Fruit fly (Drosophila melanogaster) whole organism, prepupa: ENCODE results near the gene CG13097.
A peak's percentile ranks its signal among the peaks of the same experiment; 100 is the strongest.

Experiments used
- CG10631 ChIP-seq: fragments of 200-800 bp; sonication (Bioruptor generic); optimal IDR thresholded peaks from 2 replicates; lab custom pipeline; 2016; ENCODE audit warnings: missing biosample characterization, missing genetic modification characterization
- CG10669 ChIP-seq: fragments of 200-800 bp; sonication (Bioruptor generic); optimal IDR thresholded peaks from 3 replicates; lab custom pipeline; 2018; ENCODE audit warnings: missing biosample characterization, mild to moderate bottlenecking, missing genetic modification characterization, moderate library complexity
- CG11294 ChIP-seq: fragments of 200-800 bp; sonication (Bioruptor generic); IDR thresholded peaks from 2 replicates; pipeline ENCODE4 v1.3.6; 2022; ENCODE audit warnings: missing biosample characterization, missing genetic modification characterization
- CG11762 ChIP-seq: fragments of 200-800 bp; sonication (Bioruptor generic); optimal IDR thresholded peaks from 3 replicates; lab custom pipeline; 2016; ENCODE audit warnings: missing biosample characterization, missing genetic modification characterization; ENCODE audit not compliant: insufficient read depth
- CG11902 ChIP-seq: fragments of 200-800 bp; sonication (Bioruptor generic); optimal IDR thresholded peaks from 3 replicates; lab custom pipeline; 2016; ENCODE audit warnings: missing biosample characterization, missing genetic modification characterization
- CG15336 ChIP-seq: fragments of 200-800 bp; sonication (Bioruptor generic); IDR thresholded peaks from 2 replicates; pipeline ENCODE4 v1.3.6; 2022; ENCODE audit warnings: missing biosample characterization, missing genetic modification characterization
- CG1621 ChIP-seq: fragments of 200-800 bp; sonication (Bioruptor generic); optimal IDR thresholded peaks from 3 replicates; lab custom pipeline; 2018; ENCODE audit warnings: missing biosample characterization, mild to moderate bottlenecking, missing genetic modification characterization
- CG16779 ChIP-seq: fragments of 200-800 bp; sonication (Bioruptor generic); optimal IDR thresholded peaks from 3 replicates; lab custom pipeline; 2017; ENCODE audit warnings: missing biosample characterization, mild to moderate bottlenecking, missing genetic modification characterization
- CG3032 ChIP-seq: fragments of 200-800 bp; optimal IDR thresholded peaks from 2 replicates; lab custom pipeline; 2019; ENCODE audit warnings: missing biosample characterization, mild to moderate bottlenecking, missing genetic modification characterization, moderate library complexity
- CG31627 ChIP-seq: fragments of 200-800 bp; sonication (Bioruptor generic); optimal IDR thresholded peaks from 3 replicates; lab custom pipeline; 2016; ENCODE audit warnings: missing biosample characterization, missing genetic modification characterization
- CG32006 ChIP-seq: fragments of 200-800 bp; sonication (Bioruptor generic); optimal IDR thresholded peaks from 3 replicates; lab custom pipeline; 2017; ENCODE audit warnings: missing biosample characterization, mild to moderate bottlenecking, missing genetic modification characterization
- CG3919 ChIP-seq: fragments of 200-800 bp; sonication (Bioruptor generic); optimal IDR thresholded peaks from 3 replicates; lab custom pipeline; 2016; ENCODE audit warnings: missing biosample characterization, missing genetic modification characterization
- CG4318 ChIP-seq: fragments of 200-800 bp; sonication (Bioruptor generic); optimal IDR thresholded peaks from 3 replicates; lab custom pipeline; 2017; ENCODE audit warnings: missing biosample characterization, mild to moderate bottlenecking, missing genetic modification characterization
- CG6163 ChIP-seq: fragments of 200-800 bp; sonication (Bioruptor generic); IDR thresholded peaks from 3 replicates; pipeline ENCODE4 v1.3.6; 2022; ENCODE audit warnings: missing biosample characterization, missing genetic modification characterization
- CG6276 ChIP-seq: fragments of 200-800 bp; sonication (Bioruptor generic); optimal IDR thresholded peaks from 2 replicates; lab custom pipeline; 2017; ENCODE audit warnings: missing biosample characterization, mild to moderate bottlenecking, missing genetic modification characterization
- CG6792 ChIP-seq: fragments of 200-800 bp; sonication (Bioruptor generic); optimal IDR thresholded peaks from 3 replicates; lab custom pipeline; 2016; ENCODE audit warnings: missing biosample characterization, missing genetic modification characterization
- CG6808 ChIP-seq: fragments of 200-800 bp; sonication (Bioruptor generic); optimal IDR thresholded peaks from 3 replicates; lab custom pipeline; 2017; ENCODE audit warnings: missing biosample characterization, missing genetic modification characterization, mild to moderate bottlenecking, moderate library complexity, missing genetic modification reagents
- CG6854 ChIP-seq: fragments of 200-800 bp; sonication (Bioruptor generic); optimal IDR thresholded peaks from 2 replicates; lab custom pipeline; 2017; ENCODE audit warnings: missing biosample characterization, mild to moderate bottlenecking, missing genetic modification characterization
- CG7368 ChIP-seq: fragments of 200-800 bp; sonication (Bioruptor generic); optimal IDR thresholded peaks from 3 replicates; lab custom pipeline; 2016; ENCODE audit warnings: missing biosample characterization, missing genetic modification characterization
- CG8119 ChIP-seq: fragments of 200-800 bp; sonication (Bioruptor generic); IDR thresholded peaks from 3 replicates; pipeline ENCODE4 v1.3.6; 2022; ENCODE audit warnings: missing biosample characterization, missing genetic modification characterization
- CG8632 ChIP-seq: fragments of 200-800 bp; sonication (Bioruptor generic); optimal IDR thresholded peaks from 3 replicates; lab custom pipeline; 2016; ENCODE audit warnings: missing biosample characterization, missing genetic modification characterization
- CG9139 ChIP-seq: fragments of 200-800 bp; sonication (Bioruptor generic); optimal IDR thresholded peaks from 3 replicates; lab custom pipeline; 2017; ENCODE audit warnings: missing biosample characterization, mild to moderate bottlenecking, missing genetic modification characterization
- Eip75B ChIP-seq: fragments of 200-800 bp; sonication (Bioruptor generic); optimal IDR thresholded peaks from 3 replicates; lab custom pipeline; 2016; ENCODE audit warnings: missing biosample characterization, missing genetic modification characterization
- Eip78C ChIP-seq: fragments of 200-800 bp; sonication (Bioruptor generic); peaks from one replicate; lab custom pipeline; 2016; ENCODE audit warnings: missing biosample characterization, missing genetic modification characterization
- Ets21C ChIP-seq: fragments of 200-800 bp; sonication (Bioruptor generic); optimal IDR thresholded peaks from 3 replicates; lab custom pipeline; 2016; ENCODE audit warnings: missing biosample characterization, missing genetic modification characterization
- Ets96B ChIP-seq: fragments of 200-800 bp; optimal IDR thresholded peaks from 2 replicates; lab custom pipeline; 2019; ENCODE audit warnings: missing biosample characterization, mild to moderate bottlenecking, missing genetic modification characterization, moderate library complexity
- Hr39 ChIP-seq: fragments of 200-800 bp; sonication (Bioruptor generic); optimal IDR thresholded peaks from 2 replicates; lab custom pipeline; 2016; ENCODE audit warnings: missing biosample characterization, missing genetic modification characterization
- Hr4 ChIP-seq: fragments of 200-800 bp; sonication (Bioruptor generic); optimal IDR thresholded peaks from 3 replicates; lab custom pipeline; 2016; ENCODE audit warnings: missing biosample characterization, missing genetic modification characterization
- OdsH ChIP-seq: fragments of 200-800 bp; sonication (Bioruptor generic); optimal IDR thresholded peaks from 3 replicates; lab custom pipeline; 2016; ENCODE audit warnings: missing biosample characterization, missing genetic modification characterization
- Smox ChIP-seq: fragments of 200-800 bp; sonication (Bioruptor generic); optimal IDR thresholded peaks from 3 replicates; lab custom pipeline; 2016; ENCODE audit warnings: missing biosample characterization, missing genetic modification characterization
- achi ChIP-seq: fragments of 200-800 bp; sonication (Bioruptor generic); optimal IDR thresholded peaks from 3 replicates; lab custom pipeline; 2016; ENCODE audit warnings: missing biosample characterization, missing genetic modification characterization
- cyc ChIP-seq: fragments of 200-800 bp; sonication (Bioruptor generic); optimal IDR thresholded peaks from 3 replicates; lab custom pipeline; 2016; ENCODE audit warnings: missing biosample characterization, missing genetic modification characterization
- dac ChIP-seq: fragments of 200-800 bp; sonication (Bioruptor generic); optimal IDR thresholded peaks from 2 replicates; lab custom pipeline; 2017; ENCODE audit warnings: missing biosample characterization, mild to moderate bottlenecking, missing genetic modification characterization
- eg ChIP-seq: fragments of 200-800 bp; sonication (Bioruptor generic); IDR thresholded peaks from 3 replicates; pipeline ENCODE4 v1.3.6; 2022; ENCODE audit warnings: missing biosample characterization, missing genetic modification characterization
- esn ChIP-seq: fragments of 200-800 bp; sonication (Bioruptor generic); optimal IDR thresholded peaks from 2 replicates; lab custom pipeline; 2016; ENCODE audit warnings: missing biosample characterization, mild to moderate bottlenecking, missing genetic modification characterization, moderate library complexity
- fd59A ChIP-seq: fragments of 200-800 bp; sonication (Bioruptor generic); optimal IDR thresholded peaks from 2 replicates; lab custom pipeline; 2017; ENCODE audit warnings: missing biosample characterization, mild to moderate bottlenecking, missing genetic modification characterization, missing genetic modification reagents
- fd85E ChIP-seq: fragments of 200-800 bp; sonication (Bioruptor generic); optimal IDR thresholded peaks from 3 replicates; lab custom pipeline; 2016; ENCODE audit warnings: missing biosample characterization, missing genetic modification characterization
- fkh ChIP-seq: fragments of 200-800 bp; sonication (Bioruptor generic); optimal IDR thresholded peaks from 3 replicates; lab custom pipeline; 2017; ENCODE audit warnings: missing biosample characterization, mild to moderate bottlenecking, missing genetic modification characterization, moderate library complexity
- lz ChIP-seq: fragments of 200-800 bp; sonication (Bioruptor generic); optimal IDR thresholded peaks from 3 replicates; lab custom pipeline; 2016; ENCODE audit warnings: missing biosample characterization, missing genetic modification characterization
- net ChIP-seq: fragments of 200-800 bp; sonication (Bioruptor generic); optimal IDR thresholded peaks from 3 replicates; lab custom pipeline; 2016; ENCODE audit warnings: missing biosample characterization, missing genetic modification characterization
- pdm3 ChIP-seq: fragments of 200-800 bp; sonication (Bioruptor generic); optimal IDR thresholded peaks from 3 replicates; lab custom pipeline; 2016; ENCODE audit warnings: missing biosample characterization, missing genetic modification characterization
- salr ChIP-seq, 2 experiments: fragments of 200-800 bp; sonication (Bioruptor generic); optimal IDR thresholded peaks; 3 replicates each; lab custom pipeline; 2016 to 2018; ENCODE audit warnings: missing biosample characterization in 2 of 2, missing genetic modification characterization in 2 of 2, mild to moderate bottlenecking in 1 of 2
- spab ChIP-seq: fragments of 200-800 bp; sonication (Bioruptor generic); optimal IDR thresholded peaks from 2 replicates; lab custom pipeline; 2017; ENCODE audit warnings: missing biosample characterization, mild to moderate bottlenecking, missing genetic modification characterization, missing genetic modification reagents
- ss ChIP-seq, 2 experiments: fragments of 200-800 bp; sonication (Bioruptor generic); optimal IDR thresholded peaks; 2 replicates in 1 of 2; 3 replicates in 1 of 2; lab custom pipeline; 2017 to 2018; ENCODE audit warnings: mild to moderate bottlenecking in 2 of 2, missing biosample characterization in 2 of 2, missing genetic modification characterization in 2 of 2, moderate library complexity in 1 of 2
- svp ChIP-seq: fragments of 200-800 bp; sonication (Bioruptor generic); peaks from one replicate; lab custom pipeline; 2016; ENCODE audit warnings: missing biosample characterization, missing genetic modification characterization
- vri ChIP-seq: fragments of 200-800 bp; sonication (Bioruptor generic); optimal IDR thresholded peaks from 3 replicates; lab custom pipeline; 2016; ENCODE audit warnings: missing biosample characterization, mild to moderate bottlenecking, missing genetic modification characterization

Gene CG13097

dm6 chr2L:8535394-8536176 lies 20.9 kb upstream of the CG13097 start (continued):
- TF ChIP-seq CG1621 (peak; percentile 36), CG3919 (GFP tag; lab: Kevin White, UChicago) (peak; percentile 92), CG8119 (peak; percentile 87; the same call in 2 of the 3 replicates), Smox (GFP tag; lab: Kevin White, UChicago) (peak; percentile 80), lz (GFP tag; lab: Kevin White, UChicago) (peak; percentile 84), CG4318 (GFP tag; lab: Kevin White, UChicago) (peak; percentile 92), CG15336 (GFP tag; lab: Robert Waterston, UW) (peak; percentile 83; the same call in 1 of the 2 replicates), dac (GFP tag; lab: Kevin White, UChicago) (peak; percentile 83), OdsH (peak; percentile 93), Ets96B (tag; lab: Kevin White, UChicago) (peak; percentile 89)

- TF ChIP-seq pdm3 (GFP tag; lab: Kevin White, UChicago) (peak; percentile 98), cyc (peak; percentile 94), ss (GFP tag; optimal IDR thresholded peaks at IDR 0.05; lab: Kevin White, UChicago) (peak; percentile 96), CG10631 (GFP tag; lab: Kevin White, UChicago) (peak; percentile 96), CG3032 (tag; lab: Kevin White, UChicago) (peak; percentile 98), achi (GFP tag; lab: Kevin White, UChicago) (peak; percentile 98), CG32006 (GFP tag; lab: Kevin White, UChicago) (peak; percentile 99), CG10669 (peak; percentile 97), fd85E (GFP tag; lab: Kevin White, UChicago) (peak; percentile 94), CG6163 (peak; percentile 97), CG6276 (GFP tag; lab: Kevin White, UChicago) (peak; percentile 99), CG11762 (GFP tag; lab: Kevin White, UChicago) (peak; percentile 98), eg (GFP tag; lab: Robert Waterston, UW) (peak; percentile 97), CG4318 (GFP tag; lab: Kevin White, UChicago) (peak; percentile 98), CG11294 (GFP tag; lab: Robert Waterston, UW) (peak; percentile 96), CG31627 (GFP tag; lab: Kevin White, UChicago) (peak; percentile 95), CG6808 (GFP tag; lab: Kevin White, UChicago) (peak; percentile 96), dac (GFP tag; lab: Kevin White, UChicago) (peak; percentile 98), Ets96B (tag; lab: Kevin White, UChicago) (peak; percentile 97), net (GFP tag; lab: Kevin White, UChicago) (peak; percentile 98), svp (GFP tag; lab: Kevin White, UChicago) (peak; percentile 100), CG6792 (GFP tag; lab: Kevin White, UChicago) (peak; percentile 98), vri (peak; percentile 95), Ets21C (GFP tag; lab: Kevin White, UChicago) (peak; percentile 96), CG6854 (GFP tag; lab: Kevin White, UChicago) (peak; percentile 98), CG7368 (GFP tag; lab: Kevin White, UChicago) (peak; percentile 94), CG16779 (tag; lab: Kevin White, UChicago) (peak; percentile 97), lz (GFP tag; lab: Kevin White, UChicago) (peak; percentile 98), spab (GFP tag; lab: Kevin White, UChicago) (peak; percentile 97), esn (peak; percentile 98), Eip78C (peak; percentile 100), fkh (GFP tag; lab: Kevin White, UChicago) (peak; percentile 89), Eip75B (peak; percentile 97), Hr39 (GFP tag; lab: Kevin White, UChicago) (peak; percentile 95), fd59A (GFP tag; lab: Kevin White, UChicago) (peak; percentile 97), CG9139 (GFP tag; lab: Kevin White, UChicago) (peak; percentile 91), CG11902 (peak; percentile 97), salr (GFP tag; optimal IDR thresholded peaks at IDR 0.05; lab: Kevin White, UChicago) (peak; percentile 95 to 96), CG8632 (GFP tag; lab: Kevin White, UChicago) (peak; percentile 97), Smox (GFP tag; lab: Kevin White, UChicago) (peak; percentile 98), Hr4 (peak; percentile 99)
Measured at dm6 chr2L:8534515-8535295, 20.0 kb upstream of the CG13097 start.
